Worm (Caenorhabditis elegans): ENCODE data around the gene epc-1.

ce11 chrIII:12606175-12606574 lies 2.2 kb downstream of the epc-1 start:
- TF ChIP-seq aly-1 (tag; optimal IDR thresholded peaks at IDR 0.05) (no peak), B0310.2 (tag; optimal IDR thresholded peaks at IDR 0.05) (no peak), F13C5.2 (tag; optimal IDR thresholded peaks at IDR 0.05) (no peak), ceh-36 (tag; optimal IDR thresholded peaks at IDR 0.05) (no peak), ama-1 (optimal IDR thresholded peaks at IDR 0.05) (no peak), hmbx-1 (tag; optimal IDR thresholded peaks at IDR 0.05) (no peak), tbx-37 (GFP tag; conservative IDR thresholded peaks at IDR 0.05) (no peak), flt-1 (GFP tag; IDR thresholded peaks at IDR 0.05) (no peak)

All from whole organism, early embryonic.